Worm (Caenorhabditis elegans) whole organism, mixed stage, embryonic: Measurements from ENCODE around the gene Y71H2B.8.

Source experiments
- M03D4.4 ChIP-seq: sonication (generic microtip); optimal IDR thresholded peaks from 2 replicates; lab custom pipeline; 2017; ENCODE audit warnings: mild to moderate bottlenecking, missing genetic modification characterization, missing compliant biosample characterization
- bed-3 ChIP-seq: fragments of 200-800 bp; sonication (Bioruptor generic); optimal IDR thresholded peaks from 3 replicates; lab custom pipeline; 2018; ENCODE audit warnings: mild to moderate bottlenecking, missing genetic modification characterization, moderate library complexity, missing compliant biosample characterization
- blmp-1 ChIP-seq: fragments of 150-350 bp; optimal IDR thresholded peaks from 2 replicates; lab custom pipeline; 2014; ENCODE audit warnings: missing biosample characterization, missing genetic modification characterization
- ceh-43 ChIP-seq: fragments of 200-800 bp; sonication (Bioruptor generic); optimal IDR thresholded peaks from 2 replicates; lab custom pipeline; 2018; ENCODE audit warnings: mild to moderate bottlenecking, missing genetic modification characterization, moderate library complexity, missing compliant biosample characterization
- ceh-83 ChIP-seq: fragments of 200-800 bp; sonication (Bioruptor generic); optimal IDR thresholded peaks from 2 replicates; lab custom pipeline; 2018; ENCODE audit warnings: mild to moderate bottlenecking, missing genetic modification characterization, missing compliant biosample characterization
- ces-1 ChIP-seq: fragments of 150-350 bp; optimal IDR thresholded peaks from 2 replicates; lab custom pipeline; 2014; ENCODE audit warnings: missing biosample characterization, missing genetic modification reagents, missing genetic modification characterization
- cnd-1 ChIP-seq: fragments of 200-800 bp; sonication (Bioruptor generic); optimal IDR thresholded peaks from 2 replicates; lab custom pipeline; 2018; ENCODE audit warnings: mild to moderate bottlenecking, missing genetic modification characterization, missing compliant biosample characterization
- drap-1 ChIP-seq: fragments of 200-800 bp; sonication (Bioruptor generic); optimal IDR thresholded peaks from 3 replicates; lab custom pipeline; 2018; ENCODE audit warnings: mild to moderate bottlenecking, missing genetic modification characterization, missing compliant biosample characterization
- elt-1 ChIP-seq: sonication (generic microtip); optimal IDR thresholded peaks from 2 replicates; lab custom pipeline; 2017; ENCODE audit warnings: missing genetic modification characterization, mild to moderate bottlenecking, missing compliant biosample characterization, antibody characterized with exemption, moderate library complexity, borderline replicate concordance; ENCODE audit not compliant: insufficient read depth
- elt-3 ChIP-seq: fragments of 150-350 bp; optimal IDR thresholded peaks from 2 replicates; lab custom pipeline; 2014; ENCODE audit warnings: missing biosample characterization, missing genetic modification characterization
- ham-2 ChIP-seq: fragments of 200-800 bp; sonication (Bioruptor generic); optimal IDR thresholded peaks from 2 replicates; lab custom pipeline; 2018; ENCODE audit warnings: mild to moderate bottlenecking, missing genetic modification characterization, missing compliant biosample characterization
- hlh-1 ChIP-seq: fragments of 150-350 bp; optimal IDR thresholded peaks from 2 replicates; lab custom pipeline; 2014; ENCODE audit warnings: missing biosample characterization, missing genetic modification reagents, missing genetic modification characterization
- lin-13 ChIP-seq: fragments of 150-350 bp; optimal IDR thresholded peaks from 2 replicates; lab custom pipeline; 2014; ENCODE audit warnings: missing biosample characterization, missing genetic modification characterization
- lin-32 ChIP-seq: fragments of 200-800 bp; sonication (Bioruptor generic); optimal IDR thresholded peaks from 2 replicates; lab custom pipeline; 2018; ENCODE audit warnings: mild to moderate bottlenecking, missing genetic modification characterization, missing compliant biosample characterization
- lsy-2 ChIP-seq: fragments of 150-350 bp; optimal IDR thresholded peaks from 2 replicates; lab custom pipeline; 2014; ENCODE audit warnings: missing biosample characterization, missing genetic modification characterization
- mab-5 ChIP-seq: fragments of 150-350 bp; optimal IDR thresholded peaks from 2 replicates; lab custom pipeline; 2014; ENCODE audit warnings: missing biosample characterization, missing genetic modification characterization
- mep-1 ChIP-seq: fragments of 150-350 bp; optimal IDR thresholded peaks from 2 replicates; lab custom pipeline; 2017; ENCODE audit warnings: missing biosample characterization, missing genetic modification reagents, missing genetic modification characterization, inconsistent platforms
- mls-2 ChIP-seq: sonication (generic microtip); optimal IDR thresholded peaks from 2 replicates; lab custom pipeline; 2016; ENCODE audit warnings: mild to moderate bottlenecking, missing genetic modification characterization, moderate library complexity, missing compliant biosample characterization
- nhr-12 ChIP-seq: fragments of 150-350 bp; optimal IDR thresholded peaks from 2 replicates; lab custom pipeline; 2014; ENCODE audit warnings: missing biosample characterization, missing genetic modification characterization
- nhr-2 ChIP-seq: fragments of 150-350 bp; optimal IDR thresholded peaks from 2 replicates; lab custom pipeline; 2014; ENCODE audit warnings: missing biosample characterization, missing genetic modification characterization
- nhr-237 ChIP-seq: fragments of 150-350 bp; optimal IDR thresholded peaks from 2 replicates; lab custom pipeline; 2014; ENCODE audit warnings: missing biosample characterization, missing genetic modification characterization
- nhr-28 ChIP-seq: fragments of 150-350 bp; optimal IDR thresholded peaks from 2 replicates; lab custom pipeline; 2014; ENCODE audit warnings: missing biosample characterization, missing genetic modification characterization
- pha-4 ChIP-seq: fragments of 150-350 bp; optimal IDR thresholded peaks from 2 replicates; lab custom pipeline; 2018; ENCODE audit warnings: missing biosample characterization, missing genetic modification reagents, missing genetic modification characterization
- snpc-4 ChIP-seq: fragments of 150-350 bp; optimal IDR thresholded peaks from 2 replicates; lab custom pipeline; 2014; ENCODE audit warnings: missing biosample characterization, missing genetic modification characterization
- sptf-1 ChIP-seq: sonication (generic microtip); optimal IDR thresholded peaks from 2 replicates; lab custom pipeline; 2017; ENCODE audit warnings: mild to moderate bottlenecking, missing genetic modification characterization, moderate library complexity, missing compliant biosample characterization
- unc-120 ChIP-seq: sonication (generic microtip); optimal IDR thresholded peaks from 2 replicates; lab custom pipeline; 2017; ENCODE audit warnings: missing genetic modification characterization, missing compliant biosample characterization; ENCODE audit not compliant: poor library complexity, severe bottlenecking
- unc-39 ChIP-seq: fragments of 150-350 bp; optimal IDR thresholded peaks from 2 replicates; lab custom pipeline; 2014; ENCODE audit warnings: missing biosample characterization, missing genetic modification characterization
- unc-62 ChIP-seq: fragments of 150-350 bp; optimal IDR thresholded peaks from 2 replicates; lab custom pipeline; 2014; ENCODE audit warnings: missing biosample characterization, missing genetic modification reagents, missing genetic modification characterization
- zip-8 ChIP-seq: fragments of 150-350 bp; optimal IDR thresholded peaks from 2 replicates; lab custom pipeline; 2014; ENCODE audit warnings: missing biosample characterization, missing genetic modification characterization
- ztf-11 ChIP-seq: fragments of 150-350 bp; optimal IDR thresholded peaks from 2 replicates; lab custom pipeline; 2014; ENCODE audit warnings: missing biosample characterization, missing genetic modification characterization

The Y71H2B.8 gene

DNA sequence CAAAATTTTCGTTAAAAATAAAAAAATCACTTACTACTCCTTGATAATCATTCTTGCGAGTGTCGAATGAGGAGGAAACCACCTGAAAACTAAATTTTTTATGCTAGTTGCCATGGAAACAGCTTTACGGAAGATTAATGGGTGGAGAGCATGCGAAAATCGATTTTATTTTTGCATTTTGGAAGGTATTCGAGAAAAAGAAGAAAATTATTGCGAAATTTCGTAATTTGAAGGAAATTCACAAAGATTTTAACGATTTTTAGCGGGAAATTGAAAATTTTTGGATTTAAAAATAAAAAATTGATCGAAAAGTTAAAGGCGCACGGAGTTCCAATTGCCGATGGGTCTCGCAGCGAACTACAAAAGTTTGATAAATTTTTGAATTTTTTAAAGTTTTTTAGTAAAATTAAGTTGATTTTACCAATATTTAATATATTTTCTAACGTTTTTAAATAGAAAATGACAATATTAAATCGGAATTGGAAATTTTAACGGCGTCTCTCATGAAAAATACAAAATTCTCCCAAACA is 3.4 kb upstream of the Y71H2B.8 start, which contains the start of gene Y54F10AR.1:
Gene Y54F10AR.1 (minus strand): TSS at position 51 of the 530 bp plus-strand sequence.
- TF ChIP-seq M03D4.4 (tag; lab: Kevin White, UChicago) = no peak
- TF ChIP-seq elt-1 = no peak
- TF ChIP-seq unc-39 (tag; lab: Kevin White, UChicago) = no peak
- TF ChIP-seq hlh-1 = no peak
- no peak for TF ChIP-seq mep-1 (tag; lab: Kevin White, UChicago)
- TF ChIP-seq lin-13 (tag; lab: Kevin White, UChicago) = no peak
- TF ChIP-seq nhr-28 (tag; lab: Kevin White, UChicago) = no peak
- TF ChIP-seq sptf-1 (tag; lab: Kevin White, UChicago) = no peak
- no peak for TF ChIP-seq ztf-11
- TF ChIP-seq snpc-4 (tag; lab: Kevin White, UChicago) = no peak
- TF ChIP-seq unc-120 (tag; lab: Kevin White, UChicago) = no peak

DNA sequence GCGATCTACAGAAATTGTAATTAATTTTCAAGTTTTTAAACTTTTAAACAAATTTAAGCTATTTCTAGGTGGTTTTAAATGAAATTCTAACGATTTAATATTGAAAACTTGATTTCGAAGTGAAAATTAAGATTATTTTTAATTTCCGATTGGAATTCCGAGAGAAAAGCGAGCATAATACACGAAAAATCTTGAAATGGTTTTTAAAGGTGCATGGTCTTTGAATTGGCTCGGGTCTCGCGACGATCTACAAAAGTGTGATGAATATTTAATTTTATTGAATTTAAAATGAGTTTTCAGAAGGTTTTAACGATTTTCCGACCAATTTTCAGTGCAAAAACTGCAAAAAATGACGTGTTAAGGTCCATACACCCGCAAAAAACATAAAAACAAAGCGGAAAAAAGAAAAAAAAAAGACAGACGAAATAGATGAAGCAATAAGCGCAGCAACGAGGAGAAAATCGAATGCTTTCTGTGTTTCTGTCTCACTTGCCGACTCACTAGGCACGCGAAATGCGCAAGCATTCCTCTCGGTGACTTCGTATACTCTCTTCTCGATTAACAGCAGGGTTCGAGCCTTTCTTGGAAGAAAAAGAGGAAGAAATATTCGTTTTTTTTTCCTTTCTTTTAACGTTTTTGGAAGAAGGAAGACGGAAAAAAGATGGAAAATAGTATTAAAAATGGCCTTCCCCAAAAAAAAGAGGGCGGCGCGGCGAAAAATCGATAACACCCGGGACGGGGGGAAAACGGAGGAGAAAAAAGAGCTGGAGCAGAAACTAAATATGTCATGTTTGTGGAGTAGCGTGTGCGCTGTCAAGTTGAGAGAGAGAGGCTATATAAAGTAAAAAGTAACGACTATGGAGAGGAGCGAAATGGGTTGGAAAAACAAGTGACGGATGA is 2.5 kb upstream of the Y71H2B.8 start:
- TF ChIP-seq mls-2 = peak; percentile 41
- TF ChIP-seq ceh-83 (GFP tag; lab: Kevin White, UChicago) = peak; percentile 38
- peak; percentile 2 for TF ChIP-seq lin-32 (GFP tag; lab: Kevin White, UChicago)
- TF ChIP-seq cnd-1 (tag; lab: Kevin White, UChicago) = no peak
- TF ChIP-seq ces-1 (GFP tag; lab: Kevin White, UChicago) = peak; percentile 49
- TF ChIP-seq drap-1 (GFP tag; lab: Kevin White, UChicago) = peak; percentile 38
- no peak for TF ChIP-seq nhr-237 (tag; lab: Kevin White, UChicago)
- peak; percentile 48 for TF ChIP-seq unc-120 (tag; lab: Kevin White, UChicago)
- peak; percentile 7 for TF ChIP-seq hlh-1
- peak; percentile 14 for TF ChIP-seq lin-13 (tag; lab: Kevin White, UChicago)
- no peak for TF ChIP-seq unc-62 (GFP tag; lab: Kevin White, UChicago)
- TF ChIP-seq M03D4.4 (tag; lab: Kevin White, UChicago) = peak; percentile 19
- peak; percentile 69 for TF ChIP-seq ham-2
- TF ChIP-seq ceh-43 (GFP tag; lab: Kevin White, UChicago) = peak; percentile 5
- TF ChIP-seq mep-1 (tag; lab: Kevin White, UChicago) = peak; percentile 43
- peak; percentile 75 for TF ChIP-seq sptf-1 (tag; lab: Kevin White, UChicago)
- peak; percentile 44 for TF ChIP-seq lsy-2
- TF ChIP-seq nhr-12 (tag; lab: Kevin White, UChicago) = no peak

DNA sequence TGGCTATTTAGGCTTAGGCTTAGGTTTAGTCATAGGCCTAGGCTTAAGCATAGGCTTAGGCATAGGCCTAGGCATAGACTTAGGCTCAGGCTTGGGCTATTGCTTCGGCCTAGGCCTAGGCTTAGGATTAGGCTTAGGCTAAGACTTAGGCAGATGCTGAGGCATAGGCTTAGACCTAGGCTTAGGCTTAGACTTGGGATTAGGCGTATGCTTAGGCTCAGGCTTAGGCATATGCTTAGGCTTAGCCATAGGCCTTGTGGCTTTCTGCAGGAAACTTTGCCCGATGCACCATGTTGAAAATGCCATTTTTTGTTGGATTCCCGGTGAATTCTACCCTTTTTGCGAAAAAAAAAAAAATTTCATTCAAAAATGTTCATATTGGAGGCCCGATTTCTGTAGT is 1.1 kb upstream of the Y71H2B.8 start:
- TF ChIP-seq mab-5 (tag; lab: Kevin White, UChicago) (no peak), drap-1 (GFP tag; lab: Kevin White, UChicago) (no peak), blmp-1 (tag; lab: Kevin White, UChicago) (no peak), lin-13 (tag; lab: Kevin White, UChicago) (no peak), unc-39 (tag; lab: Kevin White, UChicago) (no peak), lsy-2 (no peak), unc-62 (GFP tag; lab: Kevin White, UChicago) (no peak), unc-120 (tag; lab: Kevin White, UChicago) (no peak), mls-2 (no peak), mep-1 (tag; lab: Kevin White, UChicago) (no peak), bed-3 (GFP tag; lab: Kevin White, UChicago) (no peak), nhr-12 (tag; lab: Kevin White, UChicago) (no peak), hlh-1 (no peak), elt-1 (no peak)

DNA sequence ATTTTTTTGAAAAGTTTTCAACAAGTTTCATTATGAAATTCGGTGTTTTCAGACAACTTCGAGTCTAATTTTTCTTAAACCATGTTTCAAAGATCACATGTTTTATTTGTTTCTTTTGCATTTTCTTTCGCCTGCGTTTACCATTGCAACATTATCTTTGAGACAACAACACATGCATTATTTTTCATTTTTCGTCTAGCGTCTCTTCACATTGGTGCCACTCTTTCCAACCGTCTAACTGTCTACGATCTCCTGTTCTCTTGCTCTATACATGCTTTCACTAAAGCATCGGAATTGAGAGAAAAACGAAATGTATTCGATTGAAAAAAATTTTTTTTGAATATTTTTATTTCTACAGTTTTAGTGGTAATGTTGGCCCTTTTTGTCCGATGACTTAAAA is 530 bp upstream of the Y71H2B.8 start:
- TF ChIP-seq cnd-1 (tag; lab: Kevin White, UChicago) = no peak
- TF ChIP-seq ceh-43 (GFP tag; lab: Kevin White, UChicago) = no peak
- no peak for TF ChIP-seq mls-2
- TF ChIP-seq unc-39 (tag; lab: Kevin White, UChicago) = no peak
- no peak for TF ChIP-seq nhr-237 (tag; lab: Kevin White, UChicago)
- TF ChIP-seq mep-1 (tag; lab: Kevin White, UChicago) = peak; percentile 5
- no peak for TF ChIP-seq zip-8 (tag; lab: Kevin White, UChicago)
- no peak for TF ChIP-seq lin-32 (GFP tag; lab: Kevin White, UChicago)
- TF ChIP-seq ces-1 (GFP tag; lab: Kevin White, UChicago) = peak; percentile 55
- no peak for TF ChIP-seq snpc-4 (tag; lab: Kevin White, UChicago)
- TF ChIP-seq drap-1 (GFP tag; lab: Kevin White, UChicago) = no peak
- peak; percentile 46 for TF ChIP-seq hlh-1
- no peak for TF ChIP-seq unc-62 (GFP tag; lab: Kevin White, UChicago)
- TF ChIP-seq mab-5 (tag; lab: Kevin White, UChicago) = peak; percentile 22
- no peak for TF ChIP-seq nhr-28 (tag; lab: Kevin White, UChicago)
- no peak for TF ChIP-seq nhr-2 (tag; lab: Kevin White, UChicago)
- no peak for TF ChIP-seq lsy-2
- TF ChIP-seq blmp-1 (tag; lab: Kevin White, UChicago) = no peak
- no peak for TF ChIP-seq pha-4 (tag; lab: Kevin White, UChicago)
- no peak for TF ChIP-seq unc-120 (tag; lab: Kevin White, UChicago)
- no peak for TF ChIP-seq elt-3 (tag; lab: Kevin White, UChicago)
